Worm (Caenorhabditis elegans) whole organism, L3 larva: ENCODE measurements around the gene secs-1.

Experiments
- ama-1 ChIP-seq: fragments of 150-350 bp; optimal IDR thresholded peaks from 2 replicates; lab custom pipeline; 2018
- ceh-16 ChIP-seq: sonication (generic microtip); optimal IDR thresholded peaks from 2 replicates; lab custom pipeline; 2017; ENCODE audit warnings: missing biosample characterization, missing genetic modification characterization
- ceh-28 ChIP-seq: fragments of 150-350 bp; optimal IDR thresholded peaks from 2 replicates; lab custom pipeline; 2014; ENCODE audit warnings: missing biosample characterization, missing genetic modification reagents, missing genetic modification characterization
- elt-3 ChIP-seq, 3 experiments: fragments of 150-350 bp in 1 of 3; sonication (generic microtip) in 2 of 3; optimal IDR thresholded peaks; 2 replicates in 2 of 3; 4 replicates in 1 of 3; lab custom pipeline; 2014 to 2017; ENCODE audit warnings: missing biosample characterization in 3 of 3, missing genetic modification characterization in 3 of 3
- fos-1 ChIP-seq: fragments of 150-350 bp; optimal IDR thresholded peaks from 2 replicates; lab custom pipeline; 2014; ENCODE audit warnings: missing biosample characterization, missing genetic modification characterization
- nfya-1 ChIP-seq: sonication (generic microtip); optimal IDR thresholded peaks from 2 replicates; lab custom pipeline; 2017; ENCODE audit warnings: missing genetic modification characterization, mild to moderate bottlenecking, missing compliant biosample characterization, antibody characterized with exemption, moderate library complexity; ENCODE audit not compliant: insufficient read depth
- nhr-11 ChIP-seq: fragments of 150-350 bp; optimal IDR thresholded peaks from 2 replicates; lab custom pipeline; 2014; ENCODE audit warnings: missing biosample characterization, missing genetic modification characterization
- nhr-12 ChIP-seq: fragments of 150-350 bp; optimal IDR thresholded peaks from 2 replicates; lab custom pipeline; 2014; ENCODE audit warnings: missing biosample characterization, missing genetic modification characterization
- nhr-25 ChIP-seq: sonication (generic microtip); optimal IDR thresholded peaks from 2 replicates; lab custom pipeline; 2017; ENCODE audit warnings: missing biosample characterization, missing genetic modification characterization
- nhr-28 ChIP-seq: fragments of 150-350 bp; optimal IDR thresholded peaks from 2 replicates; lab custom pipeline; 2014; ENCODE audit warnings: missing biosample characterization, missing genetic modification characterization
- pha-4 ChIP-seq: fragments of 150-350 bp; optimal IDR thresholded peaks from 2 replicates; lab custom pipeline; 2014; ENCODE audit warnings: missing biosample characterization, missing genetic modification reagents, missing genetic modification characterization
- pqm-1 ChIP-seq: fragments of 150-350 bp; optimal IDR thresholded peaks from 2 replicates; lab custom pipeline; 2017; ENCODE audit warnings: missing biosample characterization, missing genetic modification characterization, inconsistent platforms
- tbx-2 ChIP-seq: sonication (generic microtip); optimal IDR thresholded peaks from 2 replicates; lab custom pipeline; 2016; ENCODE audit warnings: mild to moderate bottlenecking, missing genetic modification characterization, missing compliant biosample characterization
- ztf-4 ChIP-seq: fragments of 150-350 bp; optimal IDR thresholded peaks from 2 replicates; lab custom pipeline; 2014; ENCODE audit warnings: missing biosample characterization, missing genetic modification characterization

DNA sequence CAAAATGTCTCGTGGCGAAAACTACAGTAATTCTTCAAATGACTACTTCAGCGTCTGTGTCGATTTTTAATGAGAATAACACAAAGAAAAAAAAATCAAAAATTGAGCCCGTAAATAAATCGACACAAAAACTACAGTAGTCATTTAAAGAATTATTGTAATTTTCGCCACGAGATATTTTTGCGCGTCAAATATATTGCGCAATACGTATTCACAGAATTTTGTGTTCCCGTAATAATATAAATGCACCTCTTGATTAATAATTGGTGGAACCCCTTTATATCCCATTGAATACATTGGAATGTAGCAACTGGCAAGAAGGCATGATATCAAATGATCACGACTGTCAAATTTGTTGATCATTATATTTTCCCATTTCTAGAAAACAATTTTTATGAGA is 35.4 kb downstream of the secs-1 start:
- no peak for TF ChIP-seq elt-3 (tag; optimal IDR thresholded peaks at IDR 0.05; lab: Kevin White, UChicago)
- TF ChIP-seq nhr-11 (tag; lab: Kevin White, UChicago) = no peak
- TF ChIP-seq tbx-2 (tag; lab: Kevin White, UChicago) = no peak
- TF ChIP-seq nfya-1 (tag; lab: Kevin White, UChicago) = no peak
- TF ChIP-seq fos-1 (tag; lab: Kevin White, UChicago) = no peak
- TF ChIP-seq ztf-4 (tag; lab: Kevin White, UChicago) = no peak
- TF ChIP-seq nhr-25 (tag; lab: Kevin White, UChicago) = no peak
- no peak for TF ChIP-seq ceh-16 (tag; lab: Kevin White, UChicago)
- TF ChIP-seq nhr-28 (tag; lab: Kevin White, UChicago) = no peak
- no peak for TF ChIP-seq ama-1 (lab: Kevin White, UChicago)
- TF ChIP-seq pqm-1 (tag; lab: Kevin White, UChicago) = no peak
- no peak for TF ChIP-seq pha-4 (tag; lab: Kevin White, UChicago)
- TF ChIP-seq nhr-12 (tag; lab: Kevin White, UChicago) = no peak
- TF ChIP-seq ceh-28 = no peak
